Fruit fly (Drosophila melanogaster): Measurements from ENCODE around the gene CG46439.

dm6 chr3L:11117733-11118132 is 21.7 kb upstream of the CG46439 start:
- TF ChIP-seq pan (optimal IDR thresholded peaks at IDR 0.05) (no peak), usp (GFP tag; optimal IDR thresholded peaks at IDR 0.05) (no peak), Abd-B (GFP tag; optimal IDR thresholded peaks at IDR 0.05) (no peak), psq (GFP tag; optimal IDR thresholded peaks at IDR 0.05) (no peak), sv (GFP tag; optimal IDR thresholded peaks at IDR 0.05) (no peak), brk (GFP tag; optimal IDR thresholded peaks at IDR 0.05) (no peak)
